Fruit fly (Drosophila melanogaster): ENCODE data around the gene Ste12DOR.
A peak's percentile ranks its signal among the peaks of the same experiment; 100 is the strongest.

The Ste12DOR gene

DNA sequence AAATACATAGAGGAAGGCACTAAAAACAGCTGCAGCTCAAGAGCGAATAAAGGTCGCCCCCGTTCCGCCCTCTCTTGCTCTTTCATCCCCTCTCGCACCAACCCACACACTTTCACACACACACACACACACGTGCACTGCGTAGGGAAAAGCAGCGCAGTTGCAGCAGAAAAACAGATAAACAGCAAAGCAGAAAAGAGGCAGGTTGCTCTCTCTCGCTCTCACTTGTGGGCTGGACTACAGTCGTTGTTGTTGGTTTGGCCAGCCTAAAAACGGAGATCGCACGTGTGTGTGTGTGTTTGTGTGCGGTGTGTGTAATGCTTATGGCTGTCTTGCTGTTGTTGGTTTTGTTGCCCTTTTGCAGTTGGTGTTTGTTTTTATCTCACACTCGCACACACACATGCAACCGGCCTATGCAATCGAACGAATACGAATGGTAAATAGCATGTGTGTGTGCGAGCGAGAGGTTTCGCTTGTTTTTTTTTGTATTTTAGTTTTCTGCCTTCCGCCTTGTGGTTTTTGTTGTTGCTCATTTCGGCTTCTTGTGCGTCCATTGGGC is 5.1 kb upstream of the Ste12DOR start:
- no peak for TF ChIP-seq usp (GFP tag; optimal IDR thresholded peaks at IDR 0.05)
- no peak for TF ChIP-seq psq (optimal IDR thresholded peaks at IDR 0.05)
- TF ChIP-seq EcR (GFP tag; optimal IDR thresholded peaks at IDR 0.05): no peak
- peak; percentile 37 for TF ChIP-seq Dll (optimal IDR thresholded peaks at IDR 0.05)
- peak; percentile 77 for TF ChIP-seq CG8478 (optimal IDR thresholded peaks at IDR 0.05)
- no peak for TF ChIP-seq pan (optimal IDR thresholded peaks at IDR 0.05)

dm6 chrX:13995977-13996723 is 3.9 kb upstream of the Ste12DOR start, which contains the start of gene ben:
ben (plus strand) TSS chrX:13996345.
- no peak for TF ChIP-seq pan (optimal IDR thresholded peaks at IDR 0.05)
- peak in 1 of 2 experiments; percentile 44 for TF ChIP-seq EcR (GFP tag; optimal IDR thresholded peaks at IDR 0.05)

DNA sequence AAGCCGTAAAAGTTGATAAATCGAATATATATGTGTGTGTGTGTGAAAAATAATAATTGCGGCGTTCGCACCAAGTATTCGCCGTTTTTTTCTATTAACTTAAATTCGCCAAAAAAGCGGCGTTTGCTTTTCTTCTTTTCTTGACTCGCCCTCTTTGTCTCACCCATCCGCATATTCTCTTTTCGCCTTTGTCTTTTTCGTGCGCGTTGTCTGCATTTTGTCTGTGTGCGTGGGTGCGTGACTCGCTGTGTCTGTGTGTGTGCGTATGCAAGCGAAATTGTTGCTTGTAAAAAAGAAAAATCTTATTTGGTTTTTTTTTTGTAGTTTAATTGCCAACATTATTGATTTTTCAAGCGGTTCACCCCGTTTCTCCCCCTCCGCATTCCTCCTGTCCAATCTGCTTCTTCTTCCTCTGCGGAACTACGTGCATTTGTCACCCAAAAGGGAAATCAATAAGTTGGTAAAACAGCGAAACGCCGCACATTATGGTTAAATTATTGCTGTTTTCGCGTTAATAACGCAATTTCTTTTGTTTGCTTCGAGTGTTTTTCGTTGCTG is 3.2 kb upstream of the Ste12DOR start:
- TF ChIP-seq EcR (GFP tag; optimal IDR thresholded peaks at IDR 0.05) (no peak), CG8478 (optimal IDR thresholded peaks at IDR 0.05) (no peak), usp (GFP tag; optimal IDR thresholded peaks at IDR 0.05) (no peak), pan (optimal IDR thresholded peaks at IDR 0.05) (no peak), psq (optimal IDR thresholded peaks at IDR 0.05) (no peak)

- TF ChIP-seq psq (optimal IDR thresholded peaks at IDR 0.05) (no peak), pan (optimal IDR thresholded peaks at IDR 0.05) (no peak), CG8478 (optimal IDR thresholded peaks at IDR 0.05) (no peak), usp (GFP tag; optimal IDR thresholded peaks at IDR 0.05) (no peak), EcR (GFP tag; optimal IDR thresholded peaks at IDR 0.05) (no peak), Dll (optimal IDR thresholded peaks at IDR 0.05) (no peak)
Measured at dm6 chrX:14014177-14014576, 14.2 kb downstream of the Ste12DOR start.

DNA sequence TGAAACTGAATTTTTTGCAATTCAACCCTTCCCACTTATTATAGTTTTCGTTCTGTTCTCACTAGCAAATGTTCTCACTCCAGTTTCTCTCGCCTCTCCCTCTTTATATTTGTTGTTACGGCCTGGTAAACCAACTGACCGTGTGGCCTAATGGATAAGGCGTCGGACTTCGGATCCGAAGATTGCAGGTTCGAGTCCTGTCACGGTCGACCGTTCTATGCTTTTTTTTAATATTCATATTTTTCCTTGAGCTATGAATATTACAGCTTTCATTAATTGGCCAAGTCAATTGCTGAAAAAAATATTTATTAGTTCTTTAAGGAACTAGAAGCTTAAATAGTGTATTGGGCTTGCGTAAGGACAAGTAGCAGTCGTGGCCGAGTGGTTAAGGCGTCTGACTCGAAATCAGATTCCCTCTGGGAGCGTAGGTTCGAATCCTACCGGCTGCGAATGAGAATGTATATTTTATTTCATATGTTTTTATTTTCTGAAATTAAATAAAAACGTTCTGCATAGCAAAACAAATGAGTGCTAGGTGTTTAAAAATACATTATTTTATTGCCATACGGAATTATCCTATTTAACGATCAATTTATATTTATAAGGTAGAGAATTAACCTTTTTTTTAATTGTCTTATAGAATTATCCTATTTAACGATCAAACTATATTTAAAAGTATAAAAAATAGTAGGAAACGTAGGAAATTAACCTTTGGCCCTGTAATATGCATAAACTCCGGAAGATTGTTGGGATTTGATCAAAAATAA is 14.9 kb downstream of the Ste12DOR start:
- TF ChIP-seq pan (optimal IDR thresholded peaks at IDR 0.05) (no peak), CG8478 (optimal IDR thresholded peaks at IDR 0.05) (no peak), usp (GFP tag; optimal IDR thresholded peaks at IDR 0.05) (no peak), psq (optimal IDR thresholded peaks at IDR 0.05) (no peak), EcR (GFP tag; optimal IDR thresholded peaks at IDR 0.05) (no peak), Dll (optimal IDR thresholded peaks at IDR 0.05) (no peak)

DNA sequence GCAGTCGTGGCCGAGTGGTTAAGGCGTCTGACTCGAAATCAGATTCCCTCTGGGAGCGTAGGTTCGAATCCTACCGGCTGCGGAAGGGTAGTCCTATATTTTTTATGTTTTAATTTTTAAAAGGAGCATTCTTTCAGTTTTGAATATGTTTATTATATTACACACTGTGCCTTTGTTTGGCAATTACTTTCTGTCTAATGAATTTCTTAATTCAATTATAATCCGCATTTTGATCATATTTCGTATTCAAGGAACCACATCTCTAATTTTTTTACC is 15.4 kb downstream of the Ste12DOR start:
- TF ChIP-seq usp (GFP tag; optimal IDR thresholded peaks at IDR 0.05) (no peak), psq (optimal IDR thresholded peaks at IDR 0.05) (no peak)

- no peak for TF ChIP-seq psq (optimal IDR thresholded peaks at IDR 0.05)
Measured at dm6 chrX:14017414-14017813, 17.4 kb downstream of the Ste12DOR start.

DNA sequence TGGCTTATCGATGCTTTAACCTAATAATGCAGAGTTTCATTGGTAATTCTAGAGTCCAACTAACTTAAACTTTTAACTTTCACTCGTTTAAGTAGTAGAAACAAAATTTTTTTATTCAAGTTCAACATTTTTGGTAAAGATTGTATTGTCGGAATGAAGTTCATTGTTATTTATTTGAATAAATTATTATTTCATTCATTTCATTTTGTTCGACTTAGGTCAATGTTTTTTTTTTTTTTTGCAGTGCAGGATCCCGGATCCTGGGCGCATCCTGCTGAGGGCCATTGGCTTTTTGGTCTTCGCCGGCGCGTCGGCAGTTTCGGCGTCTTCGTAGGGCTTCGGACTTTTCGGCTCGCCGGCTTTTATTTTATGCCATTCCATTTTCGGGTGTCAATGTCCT is 19.0 kb downstream of the Ste12DOR start:
- TF ChIP-seq psq (optimal IDR thresholded peaks at IDR 0.05) (no peak), pan (optimal IDR thresholded peaks at IDR 0.05) (no peak), CG8478 (optimal IDR thresholded peaks at IDR 0.05) (no peak), EcR (GFP tag; optimal IDR thresholded peaks at IDR 0.05) (no peak), usp (GFP tag; optimal IDR thresholded peaks at IDR 0.05) (no peak), Dll (optimal IDR thresholded peaks at IDR 0.05) (no peak)

DNA sequence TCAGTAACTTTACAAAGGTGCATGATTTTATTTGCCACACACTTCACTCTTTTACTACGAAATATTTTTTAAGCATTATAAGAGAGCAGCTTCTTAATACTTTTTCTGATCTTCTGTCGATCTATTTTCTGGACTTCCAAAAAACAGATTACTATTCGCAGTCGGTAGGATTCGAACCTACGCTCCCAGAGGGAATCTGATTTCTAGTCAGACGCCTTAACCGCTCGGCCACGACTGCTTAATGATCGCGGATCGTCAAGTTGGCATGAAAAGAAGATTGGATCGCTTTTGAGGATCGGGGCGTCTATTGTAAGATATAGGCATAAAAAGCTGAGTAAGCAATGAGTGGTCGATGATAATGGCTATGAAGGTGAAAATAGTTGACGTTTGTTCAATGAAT is 25.4 kb downstream of the Ste12DOR start:
- TF ChIP-seq EcR (GFP tag; optimal IDR thresholded peaks at IDR 0.05): no peak
- TF ChIP-seq usp (GFP tag; optimal IDR thresholded peaks at IDR 0.05): no peak
- no peak for TF ChIP-seq psq (optimal IDR thresholded peaks at IDR 0.05)

DNA sequence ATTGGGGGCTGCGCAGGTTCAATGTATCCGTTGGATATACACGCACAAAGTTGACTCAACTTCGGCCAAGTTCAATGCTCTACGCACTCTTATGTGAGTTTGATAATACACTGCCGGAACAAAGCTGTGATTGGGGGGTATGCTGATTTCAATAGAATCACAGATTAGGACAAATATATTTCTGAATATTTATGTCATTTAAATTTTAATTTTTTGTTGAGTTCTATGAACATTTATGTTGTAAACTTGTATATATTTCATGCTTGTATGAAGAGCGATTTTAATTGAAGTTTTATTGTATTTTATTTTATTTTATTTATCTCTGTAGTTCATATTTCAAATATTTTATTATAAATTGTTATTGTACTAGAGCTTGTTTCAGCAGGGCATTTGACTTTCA is 26.7 kb downstream of the Ste12DOR start:
- no peak for TF ChIP-seq pan (optimal IDR thresholded peaks at IDR 0.05)
- no peak for TF ChIP-seq EcR (GFP tag; optimal IDR thresholded peaks at IDR 0.05)

DNA sequence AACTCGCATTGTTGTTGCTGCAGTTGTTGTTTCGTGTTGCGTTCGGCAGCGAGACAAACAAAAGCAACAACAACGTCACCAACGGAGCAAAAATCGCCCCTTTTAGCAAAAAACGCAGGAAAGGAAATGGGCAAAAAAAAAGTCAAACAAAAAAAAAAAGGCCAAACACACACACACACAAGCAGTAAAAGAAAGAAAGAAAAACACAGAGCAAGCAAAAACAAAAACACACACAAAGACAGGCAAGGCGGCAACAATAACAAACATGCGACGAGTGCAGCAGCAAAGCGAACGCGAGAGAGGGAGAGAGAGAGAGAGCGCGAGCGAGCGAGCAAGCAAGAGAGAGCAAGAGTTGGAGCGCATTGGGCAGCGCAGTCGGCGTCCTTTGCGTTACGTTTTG is 38.0 kb downstream of the Ste12DOR start:
- peak; percentile 80 for TF ChIP-seq Dll (optimal IDR thresholded peaks at IDR 0.05)
- TF ChIP-seq CG8478 (optimal IDR thresholded peaks at IDR 0.05): no peak
